Worm (Caenorhabditis elegans) whole organism, young adult: Measurements from ENCODE around the gene F43C11.12.

Experiments used
- B0261.1 ChIP-seq: sonication (generic microtip); optimal IDR thresholded peaks from 2 replicates; lab custom pipeline; 2016; ENCODE audit warnings: mild to moderate bottlenecking, missing genetic modification characterization, moderate library complexity, missing compliant biosample characterization
- D2030.7 ChIP-seq: fragments of 200-800 bp; sonication (Bioruptor generic); IDR thresholded peaks from 2 replicates; pipeline ENCODE4 v1.3.6; 2022; ENCODE audit warnings: missing genetic modification reagents, missing genetic modification characterization, missing compliant biosample characterization
- F23B12.7 ChIP-seq: sonication (generic microtip); optimal IDR thresholded peaks from 2 replicates; lab custom pipeline; 2017; ENCODE audit warnings: missing genetic modification characterization, mild to moderate bottlenecking, missing compliant biosample characterization, antibody characterized with exemption, moderate library complexity; ENCODE audit not compliant: insufficient read depth
- F37B4.10 ChIP-seq: fragments of 200-800 bp; sonication (Bioruptor generic); IDR thresholded peaks from 2 replicates; pipeline ENCODE4 v1.3.6; 2022; ENCODE audit warnings: missing genetic modification characterization, missing compliant biosample characterization
- K11D2.4 ChIP-seq: fragments of 200-800 bp; sonication (Bioruptor generic); IDR thresholded peaks from 2 replicates; pipeline ENCODE4 v1.3.6; 2022; ENCODE audit warnings: missing genetic modification reagents, missing genetic modification characterization, missing compliant biosample characterization
- T07F8.4 ChIP-seq: sonication (generic microtip); optimal IDR thresholded peaks from 2 replicates; lab custom pipeline; 2016; ENCODE audit warnings: mild to moderate bottlenecking, missing genetic modification characterization, moderate library complexity, missing compliant biosample characterization
- T26A5.8 ChIP-seq: sonication (generic microtip); optimal IDR thresholded peaks from 2 replicates; lab custom pipeline; 2016; ENCODE audit warnings: missing genetic modification characterization, missing compliant biosample characterization
- aptf-2 ChIP-seq: fragments of 200-800 bp; sonication (Bioruptor generic); conservative IDR thresholded peaks from 2 replicates; pipeline ENCODE4 v1.3.6; 2022; ENCODE audit warnings: missing genetic modification reagents, missing genetic modification characterization, missing compliant biosample characterization
- cebp-1 ChIP-seq, 2 experiments: fragments of 200-800 bp in 1 of 2; sonication (Bioruptor generic) in 1 of 2; sonication (generic microtip) in 1 of 2; IDR thresholded peaks in 1 of 2; optimal IDR thresholded peaks in 1 of 2; 2 replicates each; pipeline versions ENCODE4 v1.3.6 to Lab custom; 2017 to 2022; ENCODE audit warnings: missing compliant biosample characterization in 2 of 2, missing genetic modification characterization in 2 of 2, mild to moderate bottlenecking in 1 of 2, missing genetic modification reagents in 1 of 2, moderate library complexity in 1 of 2
- ceh-100 ChIP-seq: fragments of 200-800 bp; sonication (Bioruptor generic); IDR thresholded peaks from 2 replicates; pipeline ENCODE4 v1.3.6; 2022; ENCODE audit warnings: missing genetic modification reagents, missing genetic modification characterization, missing compliant biosample characterization
- ceh-40 ChIP-seq: fragments of 200-800 bp; sonication (Bioruptor generic); IDR thresholded peaks from 2 replicates; pipeline ENCODE4 v1.3.6; 2022; ENCODE audit warnings: missing genetic modification characterization, missing compliant biosample characterization
- ceh-58 ChIP-seq: fragments of 200-800 bp; sonication (Bioruptor generic); IDR thresholded peaks from 2 replicates; pipeline ENCODE4 v1.3.6; 2022; ENCODE audit warnings: missing genetic modification characterization, missing compliant biosample characterization
- chd-7 ChIP-seq: sonication (generic microtip); optimal IDR thresholded peaks from 2 replicates; lab custom pipeline; 2016; ENCODE audit warnings: mild to moderate bottlenecking, missing genetic modification characterization, moderate library complexity, missing compliant biosample characterization
- efl-1 ChIP-seq: fragments of 150-350 bp; optimal IDR thresholded peaks from 2 replicates; lab custom pipeline; 2014; ENCODE audit warnings: missing biosample characterization, missing genetic modification reagents, missing genetic modification characterization
- egl-44 ChIP-seq: fragments of 200-800 bp; sonication (Bioruptor generic); IDR thresholded peaks from 2 replicates; pipeline ENCODE4 v1.3.6; 2022; ENCODE audit warnings: missing genetic modification reagents, missing genetic modification characterization, missing compliant biosample characterization
- ets-4 ChIP-seq: fragments of 200-800 bp; sonication (Bioruptor generic); optimal IDR thresholded peaks from 2 replicates; lab custom pipeline; 2018; ENCODE audit warnings: mild to moderate bottlenecking, missing genetic modification characterization, missing compliant biosample characterization
- gei-17 ChIP-seq: fragments of 200-800 bp; sonication (Bioruptor generic); optimal IDR thresholded peaks from 2 replicates; lab custom pipeline; 2018; ENCODE audit warnings: mild to moderate bottlenecking, missing genetic modification characterization, missing compliant biosample characterization
- let-526 ChIP-seq: fragments of 200-800 bp; sonication (Bioruptor generic); IDR thresholded peaks from 2 replicates; pipeline ENCODE4 v1.3.6; 2022; ENCODE audit warnings: missing genetic modification reagents, missing genetic modification characterization, missing compliant biosample characterization
- lin-40 ChIP-seq: sonication (generic microtip); optimal IDR thresholded peaks from 2 replicates; lab custom pipeline; 2016; ENCODE audit warnings: missing genetic modification characterization, mild to moderate bottlenecking, missing compliant biosample characterization, missing genotype, missing genetic modification reagents
- lsy-27 ChIP-seq: sonication (generic microtip); optimal IDR thresholded peaks from 2 replicates; lab custom pipeline; 2017; ENCODE audit warnings: missing genetic modification characterization, mild to moderate bottlenecking, missing compliant biosample characterization, antibody characterized with exemption, missing genotype, borderline replicate concordance; ENCODE audit not compliant: insufficient read depth
- mxl-1 ChIP-seq: sonication (generic microtip); optimal IDR thresholded peaks from 2 replicates; lab custom pipeline; 2016; ENCODE audit warnings: missing genetic modification characterization, missing compliant biosample characterization
- nhr-80 ChIP-seq: sonication (generic microtip); optimal IDR thresholded peaks from 2 replicates; lab custom pipeline; 2016; ENCODE audit warnings: missing genetic modification characterization, missing compliant biosample characterization
- nhr-90 ChIP-seq: sonication (generic microtip); optimal IDR thresholded peaks from 2 replicates; lab custom pipeline; 2016; ENCODE audit warnings: missing genotype, mild to moderate bottlenecking, missing genetic modification characterization, missing compliant biosample characterization
- pbrm-1 ChIP-seq: fragments of 200-800 bp; sonication (Bioruptor generic); IDR thresholded peaks from 2 replicates; pipeline ENCODE4 v1.3.6; 2022; ENCODE audit warnings: missing genetic modification reagents, missing genetic modification characterization, missing compliant biosample characterization
- rcor-1 ChIP-seq: fragments of 200-800 bp; sonication (Bioruptor generic); IDR thresholded peaks from 2 replicates; pipeline ENCODE4 v1.3.6; 2022; ENCODE audit warnings: missing genetic modification reagents, missing genetic modification characterization, missing compliant biosample characterization
- rec-8 ChIP-seq, 2 experiments: sonication (generic microtip); optimal IDR thresholded peaks; 2 replicates each; lab custom pipeline; 2016; ENCODE audit warnings: mild to moderate bottlenecking in 2 of 2, missing genetic modification characterization in 2 of 2, missing genetic modification reagents in 2 of 2, missing genotype in 2 of 2, missing biosample characterization in 1 of 2, missing compliant biosample characterization in 1 of 2, moderate library complexity in 1 of 2
- repo-1 ChIP-seq: sonication (generic microtip); optimal IDR thresholded peaks from 2 replicates; lab custom pipeline; 2017; ENCODE audit warnings: mild to moderate bottlenecking, missing genetic modification characterization, missing compliant biosample characterization
- rpc-1 ChIP-seq, 2 experiments: fragments of 150-350 bp in 1 of 2; sonication (generic microtip) in 1 of 2; optimal IDR thresholded peaks; 2 replicates each; lab custom pipeline; 2014 to 2018; ENCODE audit warnings: missing biosample characterization in 1 of 2, missing genetic modification characterization in 1 of 2, missing genetic modification reagents in 1 of 2, missing genotype in 1 of 2
- snpc-1.3 ChIP-seq: sonication (generic microtip); optimal IDR thresholded peaks from 2 replicates; lab custom pipeline; 2017; ENCODE audit warnings: missing genetic modification characterization, mild to moderate bottlenecking, missing compliant biosample characterization, antibody characterized with exemption, moderate library complexity, missing genotype, missing genetic modification reagents; ENCODE audit not compliant: insufficient read depth
- snpc-3.4 ChIP-seq: sonication (generic microtip); optimal IDR thresholded peaks from 2 replicates; lab custom pipeline; 2017; ENCODE audit warnings: missing genetic modification characterization, mild to moderate bottlenecking, missing compliant biosample characterization, antibody characterized with exemption, moderate library complexity, missing genotype, missing genetic modification reagents
- somi-1 ChIP-seq: fragments of 200-800 bp; sonication (Bioruptor generic); optimal IDR thresholded peaks from 2 replicates; lab custom pipeline; 2018; ENCODE audit warnings: mild to moderate bottlenecking, missing genetic modification characterization, missing compliant biosample characterization
- sptf-2 ChIP-seq: fragments of 200-800 bp; sonication (Bioruptor generic); optimal IDR thresholded peaks from 2 replicates; lab custom pipeline; 2018; ENCODE audit warnings: mild to moderate bottlenecking, missing genetic modification characterization, missing compliant biosample characterization
- tbx-9 ChIP-seq: sonication (generic microtip); optimal IDR thresholded peaks from 2 replicates; lab custom pipeline; 2016; ENCODE audit warnings: borderline replicate concordance, missing genetic modification characterization, inconsistent platforms, missing compliant biosample characterization
- ztf-25 ChIP-seq: fragments of 200-800 bp; sonication (Bioruptor generic); IDR thresholded peaks from 2 replicates; pipeline ENCODE4 v1.3.6; 2022; ENCODE audit warnings: missing genetic modification reagents, missing genetic modification characterization, missing compliant biosample characterization
- ztf-26 ChIP-seq: sonication (generic microtip); optimal IDR thresholded peaks from 2 replicates; lab custom pipeline; 2017; ENCODE audit warnings: missing genetic modification characterization, missing compliant biosample characterization
- ztf-3 ChIP-seq: fragments of 200-800 bp; sonication (Bioruptor generic); optimal IDR thresholded peaks from 2 replicates; lab custom pipeline; 2018; ENCODE audit warnings: mild to moderate bottlenecking, missing genetic modification characterization, missing compliant biosample characterization

Gene F43C11.12

ce11 chrII:2330462-2330861 is 36.1 kb downstream of the F43C11.12 start (continued):
- TF ChIP-seq rpc-1 (optimal IDR thresholded peaks at IDR 0.05; lab: Kevin White, UChicago) (peak; percentile 40), rpc-1 (tag; optimal IDR thresholded peaks at IDR 0.05; lab: Kevin White, UChicago) (no peak), ceh-40 (GFP tag; lab: Robert Waterston, UW) (0 out of 2 replicates have a peak, but pooled peaks have one; percentile 67)

ce11 chrII:2328963-2329442 is 37.5 kb downstream of the F43C11.12 start, which contains the start of the genes ZK1240.8 and ZK1240.1:
Gene ZK1240.8 (minus strand): TSS chrII:2329063.
Gene ZK1240.1 (plus strand): TSS chrII:2329392.
- TF ChIP-seq snpc-1.3 (tag; lab: Kevin White, UChicago) = no peak
- TF ChIP-seq D2030.7 (GFP tag; lab: Robert Waterston, UW) = no peak
- TF ChIP-seq sptf-2 (GFP tag; lab: Kevin White, UChicago) = no peak
- TF ChIP-seq lsy-27 (tag; lab: Kevin White, UChicago) = no peak
- TF ChIP-seq, all 124 proteins: peak for 0

ce11 chrII:2324956-2325355 is 41.6 kb downstream of the F43C11.12 start, which contains the start of gene ZK1240.11:
Gene ZK1240.11 (plus strand): TSS chrII:2325256.
- TF ChIP-seq mxl-1 (tag; lab: Kevin White, UChicago) (no peak), efl-1 (GFP tag; lab: Kevin White, UChicago) (no peak), chd-7 (tag; lab: Kevin White, UChicago) (no peak), F37B4.10 (GFP tag; lab: Robert Waterston, UW) (no peak), ztf-26 (tag; lab: Kevin White, UChicago) (no peak), repo-1 (tag; lab: Kevin White, UChicago) (no peak), sptf-2 (GFP tag; lab: Kevin White, UChicago) (no peak), T26A5.8 (tag; lab: Kevin White, UChicago) (no peak), ztf-25 (GFP tag; lab: Robert Waterston, UW) (no peak), snpc-3.4 (no peak), rcor-1 (GFP tag; lab: Robert Waterston, UW) (no peak), ceh-58 (GFP tag; lab: Robert Waterston, UW) (no peak), tbx-9 (tag; lab: Kevin White, UChicago) (no peak), somi-1 (GFP tag; lab: Kevin White, UChicago) (no peak), rec-8 (tag; optimal IDR thresholded peaks at IDR 0.05; lab: Kevin White, UChicago) (no peak), nhr-90 (no peak), nhr-80 (no peak), T07F8.4 (tag; lab: Kevin White, UChicago) (no peak), ceh-100 (no peak)

- TF ChIP-seq aptf-2 (no peak), ztf-3 (GFP tag; lab: Kevin White, UChicago) (no peak), nhr-80 (peak; percentile 85), egl-44 (GFP tag; lab: Robert Waterston, UW) (no peak), gei-17 (GFP tag; lab: Kevin White, UChicago) (no peak), cebp-1 (GFP tag; IDR thresholded peaks at IDR 0.05; lab: Robert Waterston, UW) (no peak), cebp-1 (tag; optimal IDR thresholded peaks at IDR 0.05; lab: Kevin White, UChicago) (no peak), ceh-58 (GFP tag; lab: Robert Waterston, UW) (no peak), pbrm-1 (no peak), D2030.7 (GFP tag; lab: Robert Waterston, UW) (no peak), B0261.1 (no peak), let-526 (GFP tag; lab: Robert Waterston, UW) (no peak), lin-40 (no peak), F23B12.7 (tag; lab: Kevin White, UChicago) (no peak), K11D2.4 (GFP tag; lab: Robert Waterston, UW) (no peak), ets-4 (GFP tag; lab: Kevin White, UChicago) (peak; percentile 58)
These were observed 43.5 kb downstream of the F43C11.12 start, which contains the start of the genes ZK1240.6 and ZK1240.2 for ce11 chrII:2322857-2323518. Gene ZK1240.6 (minus strand): TSS chrII:2322907. Gene ZK1240.2 (plus strand): TSS chrII:2323376.
